Worm (Caenorhabditis elegans) whole organism, late embryonic: ENCODE results near the gene T19D2.3.

Experiments
- ets-4 ChIP-seq: sonication (generic microtip); optimal IDR thresholded peaks from 2 replicates; lab custom pipeline; 2016; ENCODE audit warnings: missing genetic modification characterization, missing compliant biosample characterization
- fax-1 ChIP-seq: sonication (generic microtip); optimal IDR thresholded peaks from 2 replicates; lab custom pipeline; 2016; ENCODE audit warnings: missing genotype, missing genetic modification characterization, missing compliant biosample characterization
- fkh-10 ChIP-seq: fragments of 150-350 bp; optimal IDR thresholded peaks from 2 replicates; lab custom pipeline; 2014; ENCODE audit warnings: missing biosample characterization, missing genetic modification reagents, missing genetic modification characterization
- pha-4 ChIP-seq: fragments of 150-350 bp; optimal IDR thresholded peaks from 2 replicates; lab custom pipeline; 2018; ENCODE audit warnings: missing biosample characterization, missing genetic modification reagents, missing genetic modification characterization
- unc-3 ChIP-seq, 2 experiments: fragments of 200-800 bp in 1 of 2; sonication (Bioruptor generic) in 1 of 2; sonication (generic microtip) in 1 of 2; conservative IDR thresholded peaks in 1 of 2; optimal IDR thresholded peaks in 1 of 2; 2 replicates each; pipeline versions ENCODE4 v1.3.6 to Lab custom; 2016 to 2022; ENCODE audit warnings: missing compliant biosample characterization in 2 of 2, missing genetic modification characterization in 2 of 2, missing genetic modification reagents in 1 of 2
- unc-55 ChIP-seq: sonication (generic microtip); optimal IDR thresholded peaks from 2 replicates; lab custom pipeline; 2017; ENCODE audit warnings: missing biosample characterization, missing genetic modification reagents, missing genetic modification characterization

DNA sequence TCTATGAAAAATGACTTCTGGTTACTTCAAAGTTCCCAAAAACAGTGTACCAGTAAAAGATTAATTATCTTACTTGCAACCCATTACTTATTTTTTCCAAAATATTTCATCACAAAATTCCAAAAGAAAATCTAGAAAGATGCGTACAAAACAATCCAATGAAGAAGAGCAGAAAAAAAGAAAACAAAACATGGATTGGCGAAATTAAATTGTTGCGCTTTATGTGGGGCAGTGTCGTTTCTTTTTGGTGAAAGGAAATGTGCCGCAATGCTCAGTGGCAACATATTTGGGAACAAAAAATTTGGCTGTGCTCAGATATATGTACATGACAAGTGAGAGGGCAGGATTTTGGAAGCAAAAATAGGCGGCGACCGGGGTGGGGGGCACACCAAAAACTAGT is 49.5 kb downstream of the T19D2.3 start:
- TF ChIP-seq fax-1 (tag; lab: Kevin White, UChicago) (no peak), fkh-10 (GFP tag; lab: Kevin White, UChicago) (no peak), pha-4 (no peak), unc-3 (GFP tag; conservative IDR thresholded peaks at IDR 0.05; lab: Robert Waterston, UW) (no peak), unc-3 (tag; optimal IDR thresholded peaks at IDR 0.05; lab: Kevin White, UChicago) (no peak), ets-4 (tag; lab: Kevin White, UChicago) (no peak), unc-55 (no peak)
